Fruit fly (Drosophila melanogaster) whole organism, adult: ENCODE results near the gene Pvr.

Experiments
- CG12768 ChIP-seq: fragments of 200-800 bp; sonication (Bioruptor generic); optimal IDR thresholded peaks from 2 replicates; lab custom pipeline; 2017; ENCODE audit warnings: missing biosample characterization, missing genetic modification characterization, mild to moderate bottlenecking, moderate library complexity, missing genetic modification reagents
- CG7045 ChIP-seq: fragments of 200-800 bp; sonication (Bioruptor generic); optimal IDR thresholded peaks from 2 replicates; lab custom pipeline; 2017; ENCODE audit warnings: missing biosample characterization, mild to moderate bottlenecking, missing genetic modification characterization
- Crg-1 ChIP-seq: fragments of 200-800 bp; sonication (Bioruptor generic); optimal IDR thresholded peaks from 2 replicates; lab custom pipeline; 2016; ENCODE audit warnings: missing biosample characterization, missing genetic modification characterization
- Hr96 ChIP-seq: fragments of 200-800 bp; sonication (Bioruptor generic); optimal IDR thresholded peaks from 2 replicates; lab custom pipeline; 2016; ENCODE audit warnings: missing biosample characterization, missing genetic modification characterization
- bab1 ChIP-seq: fragments of 200-800 bp; sonication (Bioruptor generic); optimal IDR thresholded peaks from 3 replicates; lab custom pipeline; 2019; ENCODE audit warnings: missing biosample characterization, mild to moderate bottlenecking, missing genetic modification characterization, moderate library complexity
- cic ChIP-seq: fragments of 200-800 bp; sonication (Bioruptor generic); optimal IDR thresholded peaks from 2 replicates; lab custom pipeline; 2017; ENCODE audit warnings: missing biosample characterization, mild to moderate bottlenecking, missing genetic modification characterization, moderate library complexity
- cnc ChIP-seq, 2 experiments: fragments of >200 bp; optimal IDR thresholded peaks; 2 replicates each; lab custom pipeline; 2017
- ovo ChIP-seq: fragments of 200-800 bp; sonication (Bioruptor generic); optimal IDR thresholded peaks from 2 replicates; lab custom pipeline; 2016; ENCODE audit warnings: missing biosample characterization, missing genetic modification characterization
- toe ChIP-seq: fragments of 200-800 bp; sonication (Bioruptor generic); optimal IDR thresholded peaks from 2 replicates; lab custom pipeline; 2016; ENCODE audit warnings: missing biosample characterization, missing genetic modification characterization

- TF ChIP-seq Crg-1 (GFP tag; lab: Kevin White, UChicago), result no peak
- TF ChIP-seq toe (GFP tag; lab: Kevin White, UChicago), result no peak
- TF ChIP-seq Hr96, result no peak
- TF ChIP-seq cic (GFP tag; lab: Kevin White, UChicago), result peak; percentile 90
- no peak for TF ChIP-seq cnc (optimal IDR thresholded peaks at IDR 0.05; lab: Kevin White, UChicago)
- TF ChIP-seq CG7045 (GFP tag; lab: Kevin White, UChicago), result peak; percentile 8
- no peak for TF ChIP-seq bab1
- TF ChIP-seq ovo (GFP tag; lab: Kevin White, UChicago), result no peak
- peak; percentile 63 for TF ChIP-seq CG12768
These were observed 25.7 kb downstream of the Pvr start, which contains the start of gene CG8353 for dm6 chr2L:8213987-8214386.
